Fruit fly (Drosophila melanogaster): ENCODE results near the gene Cyp313a4.
"Not testable (repeated sequence)": the region's sequence is repeated elsewhere in the genome, so short reads cannot be mapped to it uniquely, and the experiment has no call there.

DNA sequence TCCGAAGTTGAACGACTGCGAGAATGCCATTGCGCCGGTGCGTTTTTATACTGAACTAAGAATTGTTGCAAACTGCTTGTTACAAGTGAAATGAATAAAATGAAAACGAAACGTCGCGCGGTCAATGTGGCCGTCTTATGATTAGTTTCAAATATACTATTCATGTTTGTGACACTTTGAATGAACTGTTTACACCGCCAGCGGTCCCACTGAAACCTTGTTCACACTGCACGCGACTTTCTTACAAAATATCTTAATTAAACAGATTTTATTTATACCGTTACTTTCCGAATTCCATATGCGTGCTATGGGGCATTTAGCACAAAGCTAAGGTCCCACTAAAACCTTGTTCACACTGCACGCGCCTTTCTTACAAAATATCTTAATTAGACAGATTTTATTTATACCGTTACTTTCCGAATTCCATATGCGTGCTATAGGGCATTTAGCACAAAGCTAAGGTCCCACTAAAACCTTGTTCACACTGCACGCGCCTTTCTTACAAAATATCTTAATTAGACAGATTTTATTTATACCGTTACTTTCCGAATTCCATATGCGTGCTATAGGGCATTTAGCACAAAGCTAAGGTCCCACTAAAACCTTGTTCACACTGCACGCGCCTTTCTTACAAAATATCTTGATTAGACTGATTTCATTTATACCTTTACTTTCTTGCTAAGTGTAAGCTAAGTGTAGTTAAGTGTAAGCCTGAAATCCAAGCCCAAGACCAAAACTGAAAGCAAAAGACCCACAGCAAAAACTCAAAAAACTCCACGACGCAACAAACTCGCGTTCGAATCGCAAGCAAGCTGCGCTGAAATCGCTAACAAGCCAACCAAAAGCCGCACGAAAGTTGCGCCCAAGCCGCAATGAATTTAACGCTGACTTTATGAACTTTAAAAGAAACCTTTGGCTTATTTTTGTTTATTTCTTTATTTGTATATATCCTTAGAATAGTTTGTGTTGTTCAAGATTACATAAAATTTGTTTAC is 31.3 kb upstream of the Cyp313a4 start, which contains the start of gene PolQ:
- TF ChIP-seq tj (GFP tag; optimal IDR thresholded peaks at IDR 0.05); CG12768 (GFP tag; optimal IDR thresholded peaks at IDR 0.05); cic (GFP tag; optimal IDR thresholded peaks at IDR 0.05); CG5204 (GFP tag; optimal IDR thresholded peaks at IDR 0.05); Clk (GFP tag; optimal IDR thresholded peaks at IDR 0.05); kay (GFP tag; ENCODE audit: borderline replicate concordance); Mnt (GFP tag; optimal IDR thresholded peaks at IDR 0.05); cnc (optimal IDR thresholded peaks at IDR 0.05): not testable (repeated sequence)
